Worm (Caenorhabditis elegans) whole organism, late embryonic: ENCODE data around the gene C02F4.5.

Source experiments
- F13H6.1 ChIP-seq: sonication (generic microtip); optimal IDR thresholded peaks from 2 replicates; lab custom pipeline; 2016; ENCODE audit warnings: missing genetic modification characterization, missing compliant biosample characterization
- Y22D7AL.16 ChIP-seq: sonication (generic microtip); optimal IDR thresholded peaks from 2 replicates; lab custom pipeline; 2016; ENCODE audit warnings: missing genetic modification characterization, missing compliant biosample characterization
- ceh-24 ChIP-seq: sonication (generic microtip); optimal IDR thresholded peaks from 2 replicates; lab custom pipeline; 2016; ENCODE audit warnings: mild to moderate bottlenecking, missing genetic modification characterization, missing compliant biosample characterization
- ceh-31 ChIP-seq: sonication (generic microtip); optimal IDR thresholded peaks from 2 replicates; lab custom pipeline; 2016; ENCODE audit warnings: missing genetic modification characterization, missing compliant biosample characterization
- ceh-34 ChIP-seq: sonication (generic microtip); optimal IDR thresholded peaks from 2 replicates; lab custom pipeline; 2016; ENCODE audit warnings: mild to moderate bottlenecking, missing genetic modification characterization, missing compliant biosample characterization
- dmd-4 ChIP-seq: sonication (generic microtip); optimal IDR thresholded peaks from 2 replicates; lab custom pipeline; 2016; ENCODE audit warnings: borderline replicate concordance, missing genetic modification characterization, missing compliant biosample characterization
- fkh-10 ChIP-seq: fragments of 150-350 bp; optimal IDR thresholded peaks from 2 replicates; lab custom pipeline; 2014; ENCODE audit warnings: missing biosample characterization, missing genetic modification reagents, missing genetic modification characterization
- fkh-6 ChIP-seq: sonication (generic microtip); optimal IDR thresholded peaks from 2 replicates; lab custom pipeline; 2016; ENCODE audit warnings: missing genetic modification characterization, missing compliant biosample characterization
- hlh-15 ChIP-seq: sonication (generic microtip); optimal IDR thresholded peaks from 2 replicates; lab custom pipeline; 2016; ENCODE audit warnings: missing genetic modification characterization, missing compliant biosample characterization
- lim-6 ChIP-seq: sonication (generic microtip); optimal IDR thresholded peaks from 2 replicates; lab custom pipeline; 2016; ENCODE audit warnings: missing genetic modification characterization, missing compliant biosample characterization
- madf-2 ChIP-seq: sonication (generic microtip); optimal IDR thresholded peaks from 2 replicates; lab custom pipeline; 2017; ENCODE audit warnings: missing genetic modification characterization, missing compliant biosample characterization
- mec-3 ChIP-seq: sonication (generic microtip); optimal IDR thresholded peaks from 2 replicates; lab custom pipeline; 2016; ENCODE audit warnings: borderline replicate concordance, missing genetic modification characterization, missing compliant biosample characterization
- nhr-11 ChIP-seq: fragments of 150-350 bp; optimal IDR thresholded peaks from 2 replicates; lab custom pipeline; 2014; ENCODE audit warnings: missing biosample characterization, missing genetic modification characterization
- ttx-3 ChIP-seq: sonication (generic microtip); optimal IDR thresholded peaks from 2 replicates; lab custom pipeline; 2016; ENCODE audit warnings: missing genetic modification reagents, missing genetic modification characterization, missing compliant biosample characterization

C02F4.5 gene

ce11 chrIV:10475234-10475633 lies 48.7 kb downstream of the C02F4.5 start:
- TF ChIP-seq nhr-11 (tag; lab: Kevin White, UChicago) (no peak), F13H6.1 (tag; lab: Kevin White, UChicago) (no peak), fkh-6 (no peak), mec-3 (tag; lab: Kevin White, UChicago) (no peak), madf-2 (tag; lab: Kevin White, UChicago) (no peak), ceh-34 (tag; lab: Kevin White, UChicago) (no peak), Y22D7AL.16 (tag; lab: Kevin White, UChicago) (no peak), dmd-4 (tag; lab: Kevin White, UChicago) (no peak), hlh-15 (tag; lab: Kevin White, UChicago) (no peak), ceh-24 (tag; lab: Kevin White, UChicago) (no peak), fkh-10 (GFP tag; lab: Kevin White, UChicago) (no peak), ceh-31 (no peak), lim-6 (no peak), ttx-3 (tag; lab: Kevin White, UChicago) (no peak)
